Worm (Caenorhabditis elegans): ENCODE measurements around the gene ZK355.8.

ce11 chrII:2894295-2894694 lies 33.3 kb upstream of the ZK355.8 start, which contains the start of gene sqv-2:
- TF ChIP-seq ztf-22 (GFP tag; optimal IDR thresholded peaks at IDR 0.05) (no peak), lin-26 (GFP tag; IDR thresholded peaks at IDR 0.05) (no peak), madf-6 (GFP tag; IDR thresholded peaks at IDR 0.05) (no peak), ama-1 (optimal IDR thresholded peaks at IDR 0.05) (no peak), ama-1 (GFP tag; optimal IDR thresholded peaks at IDR 0.05) (no peak), unc-62 (GFP tag; optimal IDR thresholded peaks at IDR 0.05) (no peak), mes-4 (tag; optimal IDR thresholded peaks at IDR 0.05) (no peak), hrde-1 (tag; optimal IDR thresholded peaks at IDR 0.05; ENCODE audit: borderline replicate concordance) (no peak), ccch-3 (GFP tag; optimal IDR thresholded peaks at IDR 0.05) (no peak), tbx-9 (tag; optimal IDR thresholded peaks at IDR 0.05; ENCODE audit: borderline replicate concordance) (no peak), mcd-1 (GFP tag; IDR thresholded peaks at IDR 0.05) (no peak), ets-4 (GFP tag; optimal IDR thresholded peaks at IDR 0.05) (no peak), Y95B8A.8 (GFP tag; IDR thresholded peaks at IDR 0.05) (no peak), F39B2.1 (GFP tag; IDR thresholded peaks at IDR 0.05) (no peak)
